Worm (Caenorhabditis elegans): Measurements from ENCODE around the gene cal-8.

The cal-8 gene

DNA sequence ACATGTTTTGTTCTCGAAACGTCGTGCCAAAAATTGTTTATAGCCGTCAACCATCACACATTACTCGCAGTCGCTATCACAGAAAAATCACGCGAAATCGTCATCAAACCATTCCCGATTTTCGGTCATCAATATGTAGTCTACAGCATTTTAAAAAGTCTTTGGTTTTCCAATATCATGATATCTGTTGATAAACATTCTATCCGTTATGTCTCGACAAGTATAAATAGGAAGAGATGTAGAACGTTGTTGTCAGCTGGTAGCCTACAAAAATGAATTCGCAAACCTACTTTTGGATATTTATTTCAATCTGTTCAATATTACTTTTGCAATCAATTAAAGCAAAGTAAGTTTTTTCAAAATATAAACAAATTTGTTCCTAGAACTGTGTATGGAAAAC lies 14.5 kb upstream of the cal-8 start, which contains the start of gene F12A10.1:
Gene F12A10.1 (plus strand): TSS at position 166 of the 400 bp plus-strand sequence.
- TF ChIP-seq nhr-12 (tag; optimal IDR thresholded peaks at IDR 0.05): no peak
- no peak for TF ChIP-seq nhr-28 (tag; optimal IDR thresholded peaks at IDR 0.05)
- no peak for TF ChIP-seq mdl-1 (tag; optimal IDR thresholded peaks at IDR 0.05)
- no peak for TF ChIP-seq lsy-12 (tag; optimal IDR thresholded peaks at IDR 0.05)
- TF ChIP-seq tbx-2 (tag; optimal IDR thresholded peaks at IDR 0.05): no peak
- no peak for TF ChIP-seq nhr-11 (tag; optimal IDR thresholded peaks at IDR 0.05)
- no peak for TF ChIP-seq unc-39 (tag; optimal IDR thresholded peaks at IDR 0.05)

DNA sequence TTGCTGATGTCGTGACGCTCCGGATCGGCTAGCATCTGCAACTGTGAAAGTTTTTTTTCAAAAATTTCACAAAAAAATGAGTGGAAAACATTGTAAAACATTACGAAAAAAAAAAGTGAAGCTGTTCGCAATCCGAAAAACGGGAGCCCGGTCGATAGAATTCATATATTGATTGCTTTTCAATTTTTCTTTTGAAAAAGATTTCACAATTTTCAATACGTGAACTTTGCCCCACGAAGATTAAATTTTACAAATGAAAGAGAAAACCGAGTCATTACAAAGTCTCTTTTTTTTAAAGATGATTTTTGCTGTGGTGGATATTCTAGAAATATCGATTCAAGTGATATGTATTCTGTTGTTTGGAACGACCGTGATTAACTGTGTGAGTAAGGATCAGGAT lies 12.6 kb upstream of the cal-8 start, which contains the start of gene F12A10.6:
Gene F12A10.6 (minus strand): TSS at position 101 of the 400 bp plus-strand sequence.
- no peak for TF ChIP-seq lin-15B (tag; optimal IDR thresholded peaks at IDR 0.05)
- no peak for TF ChIP-seq nhr-12 (tag; optimal IDR thresholded peaks at IDR 0.05)
- no peak for TF ChIP-seq pqm-1 (tag; optimal IDR thresholded peaks at IDR 0.05)
- TF ChIP-seq skn-1 (tag; optimal IDR thresholded peaks at IDR 0.05): no peak
- no peak for TF ChIP-seq aly-2 (tag; optimal IDR thresholded peaks at IDR 0.05)
- TF ChIP-seq egl-5 (tag; optimal IDR thresholded peaks at IDR 0.05): no peak
- no peak for TF ChIP-seq nhr-67 (tag; optimal IDR thresholded peaks at IDR 0.05)
- no peak for TF ChIP-seq zag-1 (tag; optimal IDR thresholded peaks at IDR 0.05)
- no peak for TF ChIP-seq nhr-25 (tag; optimal IDR thresholded peaks at IDR 0.05)
- no peak for TF ChIP-seq R02D3.7 (tag; optimal IDR thresholded peaks at IDR 0.05)
- no peak for TF ChIP-seq nhr-76 (tag; optimal IDR thresholded peaks at IDR 0.05)
- no peak for TF ChIP-seq snpc-4 (tag; optimal IDR thresholded peaks at IDR 0.05)
- TF ChIP-seq lsy-12 (tag; optimal IDR thresholded peaks at IDR 0.05): no peak
- no peak for TF ChIP-seq nhr-11 (tag; optimal IDR thresholded peaks at IDR 0.05)
- no peak for TF ChIP-seq sea-2 (GFP tag; optimal IDR thresholded peaks at IDR 0.05)
- TF ChIP-seq unc-39 (tag; optimal IDR thresholded peaks at IDR 0.05): no peak
- no peak for TF ChIP-seq ZK546.5 (tag; optimal IDR thresholded peaks at IDR 0.05)

DNA sequence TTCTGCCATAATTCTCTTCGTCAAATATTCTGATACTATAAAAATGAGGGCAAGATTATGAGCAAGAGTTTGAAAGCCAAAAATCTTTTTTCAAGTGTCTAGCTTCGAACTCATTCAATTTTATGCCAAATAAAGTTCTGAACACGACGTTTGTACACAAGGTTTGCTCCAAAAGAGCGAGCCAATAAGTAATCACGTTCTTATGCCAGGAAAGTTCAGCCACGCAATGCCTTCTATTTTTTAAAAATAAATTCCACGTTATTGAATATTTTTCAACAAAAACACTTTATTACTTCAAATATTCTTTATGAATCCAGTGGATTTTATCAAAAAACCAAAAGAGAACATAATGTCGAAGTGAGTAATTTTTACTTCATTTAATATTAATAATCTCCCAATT lies 6.0 kb upstream of the cal-8 start, which contains the start of gene nep-5:
Gene nep-5 (plus strand): TSS at position 301 of the 400 bp plus-strand sequence.
- no peak for TF ChIP-seq nhr-28 (tag; optimal IDR thresholded peaks at IDR 0.05)
- no peak for TF ChIP-seq snpc-4 (tag; optimal IDR thresholded peaks at IDR 0.05)
- no peak for TF ChIP-seq ceh-82 (tag; optimal IDR thresholded peaks at IDR 0.05)
- no peak for TF ChIP-seq nfya-1 (tag; optimal IDR thresholded peaks at IDR 0.05; ENCODE audit: insufficient read depth)
- no peak for TF ChIP-seq nhr-67 (tag; optimal IDR thresholded peaks at IDR 0.05)

DNA sequence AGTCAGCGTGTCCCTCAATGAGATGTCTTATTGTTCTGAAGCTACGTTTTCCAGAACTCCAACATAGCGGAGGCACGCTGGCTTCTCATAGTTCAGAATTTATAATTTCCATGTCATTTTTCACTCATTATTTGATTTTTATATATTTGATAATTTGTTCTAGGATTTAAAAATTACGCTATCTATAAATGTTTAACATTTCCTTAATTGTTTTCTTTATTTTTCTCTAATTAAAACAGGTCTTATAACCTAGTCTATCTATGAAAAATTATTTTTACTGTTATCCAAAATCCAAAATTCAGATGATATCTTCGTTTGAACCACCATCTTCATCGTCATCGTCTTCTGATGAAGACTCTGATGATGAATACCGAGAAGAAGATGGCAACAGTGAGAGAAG lies 3.5 kb downstream of the cal-8 start, which contains the start of gene F56D1.1:
Gene F56D1.1 (plus strand): TSS at position 301 of the 400 bp plus-strand sequence.
- TF ChIP-seq nhr-28 (tag; optimal IDR thresholded peaks at IDR 0.05) (no peak), nhr-11 (tag; optimal IDR thresholded peaks at IDR 0.05) (no peak), skn-1 (tag; optimal IDR thresholded peaks at IDR 0.05) (no peak), ZK546.5 (tag; optimal IDR thresholded peaks at IDR 0.05) (no peak), unc-62 (GFP tag; optimal IDR thresholded peaks at IDR 0.05) (no peak), jun-1 (tag; optimal IDR thresholded peaks at IDR 0.05) (no peak), lin-39 (tag; optimal IDR thresholded peaks at IDR 0.05) (no peak), egl-5 (tag; optimal IDR thresholded peaks at IDR 0.05) (no peak), fkh-10 (GFP tag; optimal IDR thresholded peaks at IDR 0.05) (no peak), nhr-67 (tag; optimal IDR thresholded peaks at IDR 0.05) (no peak)

DNA sequence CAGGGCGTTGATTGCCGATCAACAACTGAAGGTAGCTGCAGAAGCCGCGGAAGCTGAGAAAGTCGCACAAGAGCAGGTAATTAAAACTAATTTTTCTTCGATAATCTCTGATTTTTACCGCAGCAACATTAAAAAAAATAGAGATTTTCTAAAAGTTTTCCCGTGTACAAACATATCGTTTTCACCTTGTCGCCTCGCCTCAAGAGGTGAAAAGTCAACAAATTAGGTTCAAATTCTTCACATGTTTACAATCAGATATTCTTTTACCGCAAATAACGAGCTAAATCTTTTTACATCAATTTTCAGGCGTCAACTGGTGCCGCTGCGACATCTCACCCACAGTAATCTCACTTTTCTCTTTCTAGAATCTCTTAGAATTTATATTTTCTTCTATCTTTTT lies 6.9 kb downstream of the cal-8 start, which contains the start of gene ilcr-2:
Gene ilcr-2 (plus strand): TSS at position 301 of the 400 bp plus-strand sequence.
- TF ChIP-seq fos-1 (tag; optimal IDR thresholded peaks at IDR 0.05): no peak
- TF ChIP-seq elt-3 (tag; optimal IDR thresholded peaks at IDR 0.05): no peak
- TF ChIP-seq egl-5 (tag; optimal IDR thresholded peaks at IDR 0.05): no peak
- no peak for TF ChIP-seq nhr-12 (tag; optimal IDR thresholded peaks at IDR 0.05)
- TF ChIP-seq ama-1 (optimal IDR thresholded peaks at IDR 0.05): no peak
- no peak for TF ChIP-seq zag-1 (tag; optimal IDR thresholded peaks at IDR 0.05)
- TF ChIP-seq nhr-11 (tag; optimal IDR thresholded peaks at IDR 0.05): no peak
- no peak for TF ChIP-seq elt-1 (tag; optimal IDR thresholded peaks at IDR 0.05)
- TF ChIP-seq pqm-1 (tag; optimal IDR thresholded peaks at IDR 0.05): no peak
- TF ChIP-seq ceh-82 (tag; optimal IDR thresholded peaks at IDR 0.05): no peak
- TF ChIP-seq fkh-2 (tag; optimal IDR thresholded peaks at IDR 0.05): no peak
- TF ChIP-seq ceh-9 (tag; optimal IDR thresholded peaks at IDR 0.05): no peak
- no peak for TF ChIP-seq mdl-1 (tag; optimal IDR thresholded peaks at IDR 0.05)
- TF ChIP-seq fkh-10 (GFP tag; optimal IDR thresholded peaks at IDR 0.05): no peak
- TF ChIP-seq ZK546.5 (tag; optimal IDR thresholded peaks at IDR 0.05): no peak
- no peak for TF ChIP-seq unc-62 (GFP tag; optimal IDR thresholded peaks at IDR 0.05)
- no peak for TF ChIP-seq hmg-11 (tag; optimal IDR thresholded peaks at IDR 0.05)

All from whole organism, L3 larva.